Fruit fly (Drosophila melanogaster) whole organism, embryonic: ENCODE results near the gene CG2120.
A peak's percentile ranks its signal among the peaks of the same experiment; 100 is the strongest.

Experiments
- Ada2b ChIP-seq: fragments of 200-800 bp; sonication (Bioruptor generic); IDR thresholded peaks from 2 replicates; pipeline ENCODE4 v1.3.6; 2022; ENCODE audit warnings: missing biosample characterization, missing genetic modification characterization
- BEAF-32 ChIP-seq: fragments of 200-800 bp; sonication (Bioruptor generic); optimal IDR thresholded peaks from 3 replicates; lab custom pipeline; 2017; ENCODE audit warnings: missing biosample characterization, missing genetic modification characterization, mild to moderate bottlenecking, moderate library complexity, missing genetic modification reagents
- CG1024 ChIP-seq: fragments of 200-800 bp; sonication (Bioruptor generic); IDR thresholded peaks from 2 replicates; pipeline ENCODE4 v1.3.6; 2022; ENCODE audit warnings: missing biosample characterization, missing genetic modification characterization
- CG10431 ChIP-seq: fragments of 200-800 bp; sonication (Bioruptor generic); optimal IDR thresholded peaks from 3 replicates; lab custom pipeline; 2018; ENCODE audit warnings: missing biosample characterization, mild to moderate bottlenecking, missing genetic modification characterization
- CG10654 ChIP-seq: fragments of 200-800 bp; sonication (Bioruptor generic); optimal IDR thresholded peaks from 2 replicates; lab custom pipeline; 2016; ENCODE audit warnings: missing biosample characterization, missing genetic modification characterization
- CG11398 ChIP-seq: fragments of 200-800 bp; sonication (Bioruptor generic); optimal IDR thresholded peaks from 2 replicates; lab custom pipeline; 2016; ENCODE audit warnings: missing biosample characterization, missing genetic modification characterization
- CG15269 ChIP-seq: fragments of 200-800 bp; sonication (Bioruptor generic); optimal IDR thresholded peaks from 2 replicates; lab custom pipeline; 2018; ENCODE audit warnings: missing biosample characterization, mild to moderate bottlenecking, missing genetic modification characterization, moderate library complexity
- CG15514 ChIP-seq: fragments of 200-800 bp; sonication (Bioruptor generic); optimal IDR thresholded peaks from 3 replicates; lab custom pipeline; 2017; ENCODE audit warnings: missing biosample characterization, missing genetic modification characterization, mild to moderate bottlenecking, moderate library complexity, missing genetic modification reagents
- CG1603 ChIP-seq: fragments of 200-800 bp; sonication (Bioruptor generic); optimal IDR thresholded peaks from 2 replicates; lab custom pipeline; 2019; ENCODE audit warnings: missing biosample characterization, mild to moderate bottlenecking, missing genetic modification characterization, moderate library complexity
- CG2129 ChIP-seq: fragments of 200-800 bp; sonication (Bioruptor generic); IDR thresholded peaks from 2 replicates; pipeline ENCODE4 v1.3.6; 2022; ENCODE audit warnings: missing biosample characterization, missing genetic modification characterization; ENCODE audit not compliant: partially characterized antibody
- CG2199 ChIP-seq: fragments of 200-800 bp; sonication (Bioruptor generic); IDR thresholded peaks from 3 replicates; pipeline ENCODE4 v1.3.6; 2022; ENCODE audit warnings: missing biosample characterization, missing genetic modification characterization
- CG30431 ChIP-seq: fragments of 200-800 bp; sonication (Bioruptor generic); optimal IDR thresholded peaks from 2 replicates; lab custom pipeline; 2017; ENCODE audit warnings: missing biosample characterization, missing genetic modification characterization
- CG32767 ChIP-seq: fragments of 200-800 bp; sonication (Bioruptor generic); IDR thresholded peaks from 2 replicates; pipeline ENCODE4 v1.3.6; 2022; ENCODE audit warnings: missing biosample characterization, missing genetic modification characterization
- CG34376 ChIP-seq: fragments of 200-800 bp; sonication (Bioruptor generic); optimal IDR thresholded peaks from 2 replicates; lab custom pipeline; 2018; ENCODE audit warnings: missing biosample characterization, mild to moderate bottlenecking, missing genetic modification characterization
- CG3726 ChIP-seq: fragments of 200-800 bp; sonication (Bioruptor generic); IDR thresholded peaks from 3 replicates; pipeline ENCODE4, ENCODE4 v1.3.6; 2022; ENCODE audit warnings: missing biosample characterization, missing genetic modification characterization
- CG6654 ChIP-seq: fragments of 200-800 bp; sonication (Bioruptor generic); optimal IDR thresholded peaks from 2 replicates; lab custom pipeline; 2017; ENCODE audit warnings: missing biosample characterization, mild to moderate bottlenecking, missing genetic modification characterization
- CG6683 ChIP-seq: fragments of 200-800 bp; sonication (Bioruptor generic); optimal IDR thresholded peaks from 2 replicates; lab custom pipeline; 2017; ENCODE audit warnings: missing biosample characterization, mild to moderate bottlenecking, missing genetic modification characterization, missing genetic modification reagents
- CG6813 ChIP-seq: fragments of 200-800 bp; sonication (Bioruptor generic); optimal IDR thresholded peaks from 2 replicates; lab custom pipeline; 2017; ENCODE audit warnings: missing biosample characterization, missing genetic modification characterization, mild to moderate bottlenecking, moderate library complexity, missing genetic modification reagents
- CG7745 ChIP-seq: fragments of 200-800 bp; sonication (Bioruptor generic); optimal IDR thresholded peaks from 2 replicates; lab custom pipeline; 2018; ENCODE audit warnings: missing biosample characterization, mild to moderate bottlenecking, missing genetic modification characterization, moderate library complexity
- CG8290 ChIP-seq, 3 experiments: fragments of 200-800 bp; sonication (Bioruptor generic); optimal IDR thresholded peaks; 2 replicates each; lab custom pipeline; 2016 to 2019; ENCODE audit warnings: missing biosample characterization in 3 of 3, missing genetic modification characterization in 3 of 3, mild to moderate bottlenecking in 2 of 3, moderate library complexity in 1 of 3
- CG9797 ChIP-seq: fragments of 200-800 bp; sonication (Bioruptor generic); optimal IDR thresholded peaks from 3 replicates; lab custom pipeline; 2018; ENCODE audit warnings: missing biosample characterization, mild to moderate bottlenecking, missing genetic modification characterization
- CTCF ChIP-seq: fragments of 200-800 bp; sonication (Bioruptor generic); optimal IDR thresholded peaks from 2 replicates; lab custom pipeline; 2017; ENCODE audit warnings: missing biosample characterization, mild to moderate bottlenecking, missing genetic modification characterization, moderate library complexity
- Chrac-16 ChIP-seq: fragments of 200-800 bp; sonication (Bioruptor generic); optimal IDR thresholded peaks from 3 replicates; lab custom pipeline; 2016; ENCODE audit warnings: missing biosample characterization, missing genetic modification characterization
- Hey ChIP-seq: fragments of 200-800 bp; sonication (Bioruptor generic); optimal IDR thresholded peaks from 3 replicates; lab custom pipeline; 2018; ENCODE audit warnings: missing biosample characterization, mild to moderate bottlenecking, missing genetic modification characterization
- Hr39 ChIP-seq: fragments of >200 bp; optimal IDR thresholded peaks from 2 replicates; lab custom pipeline; 2017
- Sox100B ChIP-seq: fragments of 200-800 bp; sonication (Bioruptor generic); optimal IDR thresholded peaks from 3 replicates; lab custom pipeline; 2018; ENCODE audit warnings: missing biosample characterization, mild to moderate bottlenecking, missing genetic modification characterization
- Ssrp ChIP-seq: fragments of 200-800 bp; sonication (Bioruptor generic); optimal IDR thresholded peaks from 2 replicates; lab custom pipeline; 2018; ENCODE audit warnings: missing biosample characterization, mild to moderate bottlenecking, missing genetic modification characterization, moderate library complexity
- ab ChIP-seq: fragments of 200-800 bp; sonication (Bioruptor generic); optimal IDR thresholded peaks from 2 replicates; lab custom pipeline; 2016; ENCODE audit warnings: missing biosample characterization, missing genetic modification characterization
- abd-A ChIP-seq: fragments of 200-800 bp; sonication (Bioruptor generic); optimal IDR thresholded peaks from 3 replicates; lab custom pipeline; 2019; ENCODE audit warnings: missing biosample characterization, mild to moderate bottlenecking, missing genetic modification characterization, moderate library complexity
- ato ChIP-seq: fragments of 200-800 bp; sonication (Bioruptor generic); IDR thresholded peaks from 2 replicates; pipeline ENCODE4 v1.3.6; 2022; ENCODE audit warnings: missing biosample characterization, missing genetic modification characterization; ENCODE audit not compliant: partially characterized antibody
- crol ChIP-seq: fragments of 200-800 bp; sonication (Bioruptor generic); IDR thresholded peaks from 2 replicates; pipeline ENCODE4 v1.3.6; 2022; ENCODE audit warnings: missing biosample characterization, missing genetic modification characterization
- dimm ChIP-seq: fragments of 200-800 bp; sonication (Bioruptor generic); IDR thresholded peaks from 2 replicates; pipeline ENCODE4 v1.3.6; 2022; ENCODE audit warnings: missing biosample characterization, missing genetic modification characterization
- emc ChIP-seq: fragments of 200-800 bp; sonication (Bioruptor generic); optimal IDR thresholded peaks from 2 replicates; lab custom pipeline; 2016; ENCODE audit warnings: missing biosample characterization, missing genetic modification characterization
- exex ChIP-seq: fragments of 200-800 bp; sonication (Bioruptor generic); optimal IDR thresholded peaks from 4 replicates; lab custom pipeline; 2018; ENCODE audit warnings: missing biosample characterization, mild to moderate bottlenecking, missing genetic modification characterization, moderate library complexity
- fd64A ChIP-seq: fragments of 200-800 bp; sonication (Bioruptor generic); optimal IDR thresholded peaks from 3 replicates; lab custom pipeline; 2018; ENCODE audit warnings: missing biosample characterization, mild to moderate bottlenecking, missing genetic modification characterization
- fru ChIP-seq: fragments of >200 bp; optimal IDR thresholded peaks from 2 replicates; lab custom pipeline; 2017
- grau ChIP-seq: fragments of 200-800 bp; optimal IDR thresholded peaks from 3 replicates; lab custom pipeline; 2019; ENCODE audit warnings: missing biosample characterization, mild to moderate bottlenecking, missing genetic modification characterization, moderate library complexity
- lola ChIP-seq, 3 experiments: fragments of >200 bp in 2 of 3; fragments of 200-800 bp in 1 of 3; sonication (Bioruptor generic) in 1 of 3; optimal IDR thresholded peaks; 2 replicates each; lab custom pipeline; 2017 to 2019; ENCODE audit warnings: missing biosample characterization in 3 of 3, missing genetic modification characterization in 3 of 3, mild to moderate bottlenecking in 1 of 3, moderate library complexity in 1 of 3
- oc ChIP-seq: fragments of 200-800 bp; sonication (Bioruptor generic); optimal IDR thresholded peaks from 2 replicates; lab custom pipeline; 2018; ENCODE audit warnings: missing biosample characterization, mild to moderate bottlenecking, missing genetic modification characterization, moderate library complexity
- odd ChIP-seq: fragments of 200-800 bp; sonication (Bioruptor generic); optimal IDR thresholded peaks from 2 replicates; lab custom pipeline; 2017; ENCODE audit warnings: missing biosample characterization, mild to moderate bottlenecking, missing genetic modification characterization
- seq ChIP-seq: fragments of 200-800 bp; sonication (Bioruptor generic); IDR thresholded peaks from 2 replicates; pipeline ENCODE4 v1.3.6; 2022; ENCODE audit warnings: missing biosample characterization, missing genetic modification characterization
- sna ChIP-seq: fragments of 200-800 bp; sonication (Bioruptor generic); IDR thresholded peaks from 2 replicates; pipeline ENCODE4 v1.3.6; 2022; ENCODE audit warnings: missing biosample characterization, missing genetic modification characterization; ENCODE audit not compliant: partially characterized antibody
- stwl ChIP-seq: fragments of 200-800 bp; sonication (Bioruptor generic); optimal IDR thresholded peaks from 3 replicates; lab custom pipeline; 2018; ENCODE audit warnings: missing biosample characterization, mild to moderate bottlenecking, missing genetic modification characterization, moderate library complexity
- toy ChIP-seq: fragments of 200-800 bp; sonication (Bioruptor generic); IDR thresholded peaks from 2 replicates; pipeline ENCODE4 v1.3.6; 2022; ENCODE audit warnings: missing biosample characterization, missing genetic modification characterization
- twi ChIP-seq: fragments of 200-800 bp; optimal IDR thresholded peaks from 2 replicates; lab custom pipeline; 2019; ENCODE audit warnings: missing biosample characterization, mild to moderate bottlenecking, missing genetic modification characterization, moderate library complexity
- unc-4 ChIP-seq: fragments of 200-800 bp; sonication (Bioruptor generic); IDR thresholded peaks from 2 replicates; pipeline ENCODE4 v1.3.6; 2022; ENCODE audit warnings: missing biosample characterization, missing genetic modification characterization; ENCODE audit not compliant: partially characterized antibody
- unpg ChIP-seq: fragments of 200-800 bp; sonication (Bioruptor generic); optimal IDR thresholded peaks from 3 replicates; lab custom pipeline; 2018; ENCODE audit warnings: missing biosample characterization, mild to moderate bottlenecking, missing genetic modification characterization, moderate library complexity
- usp ChIP-seq: fragments of >200 bp; optimal IDR thresholded peaks from 2 replicates; lab custom pipeline; 2017; ENCODE audit warnings: missing biosample characterization, missing genetic modification characterization
- zen ChIP-seq: fragments of 200-800 bp; sonication (Bioruptor generic); optimal IDR thresholded peaks from 3 replicates; lab custom pipeline; 2018; ENCODE audit warnings: missing biosample characterization, mild to moderate bottlenecking, missing genetic modification characterization, moderate library complexity

CG2120 gene

dm6 chrX:8129204-8129997 is 6.2 kb upstream of the CG2120 start, which contains the start of gene CG2116 (continued):
- no peak for TF ChIP-seq toy (GFP tag; lab: Robert Waterston, UW)
- TF ChIP-seq grau (tag; lab: Kevin White, UChicago): no peak
- TF ChIP-seq unpg (GFP tag; lab: Kevin White, UChicago): no peak
- TF ChIP-seq abd-A (tag; lab: Kevin White, UChicago): no peak
- TF ChIP-seq zen (tag; lab: Kevin White, UChicago): no peak
- TF ChIP-seq crol (GFP tag; lab: Robert Waterston, UW): no peak
- no peak for TF ChIP-seq Ada2b
- TF ChIP-seq CG8290 (GFP tag; optimal IDR thresholded peaks at IDR 0.05; lab: Kevin White, UChicago): peak; percentile 22
- TF ChIP-seq CG8290 (tag; optimal IDR thresholded peaks at IDR 0.05; lab: Kevin White, UChicago): peak in 1 of 2 experiments; percentile 26
- TF ChIP-seq CG6654: no peak
- TF ChIP-seq odd (GFP tag; lab: Kevin White, UChicago): no peak
- no peak for TF ChIP-seq exex
- TF ChIP-seq stwl (tag; lab: Kevin White, UChicago): peak; percentile 18
- TF ChIP-seq CG7745: peak; percentile 90
- no peak for TF ChIP-seq usp (GFP tag; lab: Kevin White, UChicago)
- TF ChIP-seq Chrac-16 (GFP tag; lab: Kevin White, UChicago): no peak
- TF ChIP-seq Sox100B (GFP tag; lab: Kevin White, UChicago): no peak
- no peak for TF ChIP-seq CG34376 (GFP tag; lab: Kevin White, UChicago)
- peak; percentile 49 for TF ChIP-seq CG1603 (tag; lab: Kevin White, UChicago)
- TF ChIP-seq Hey (tag; lab: Kevin White, UChicago): no peak
- no peak for TF ChIP-seq ab (GFP tag; lab: Kevin White, UChicago)
- TF ChIP-seq CG1024 (GFP tag; lab: Robert Waterston, UW): no peak
- peak; percentile 63 for TF ChIP-seq ato (GFP tag; lab: Robert Waterston, UW)
- TF ChIP-seq CTCF (GFP tag; lab: Kevin White, UChicago): no peak
- peak; percentile 59 for TF ChIP-seq CG15514 (GFP tag; lab: Kevin White, UChicago)
- TF ChIP-seq dimm (GFP tag; lab: Robert Waterston, UW): no peak
- no peak for TF ChIP-seq CG32767 (GFP tag; lab: Robert Waterston, UW)
- TF ChIP-seq fd64A (GFP tag; lab: Kevin White, UChicago): no peak
- no peak for TF ChIP-seq CG15269 (tag; lab: Kevin White, UChicago)
- no peak for TF ChIP-seq Ssrp
- peak; percentile 67; the same call in 1 of the 2 replicates for TF ChIP-seq unc-4 (GFP tag; lab: Robert Waterston, UW)
- TF ChIP-seq CG30431: no peak
- peak; percentile 85 for TF ChIP-seq BEAF-32 (GFP tag; lab: Kevin White, UChicago)
- TF ChIP-seq lola (GFP tag; optimal IDR thresholded peaks at IDR 0.05; lab: Kevin White, UChicago): peak in 1 of 3 experiments; percentile 6
- TF ChIP-seq seq (GFP tag; lab: Robert Waterston, UW): no peak
- TF ChIP-seq CG6813 (GFP tag; lab: Kevin White, UChicago): no peak
- TF ChIP-seq CG10431: no peak
- TF ChIP-seq CG9797: peak; percentile 78
- TF ChIP-seq CG11398 (GFP tag; lab: Kevin White, UChicago): no peak
- 0 out of 2 replicates have a peak, but pooled peaks have one; percentile 30 for TF ChIP-seq sna (GFP tag; lab: Robert Waterston, UW)
- no peak for TF ChIP-seq CG10654 (GFP tag; lab: Kevin White, UChicago)
- no peak for TF ChIP-seq Hr39
- no peak for TF ChIP-seq CG6683 (GFP tag; lab: Kevin White, UChicago)
- no peak for TF ChIP-seq emc
- TF ChIP-seq CG2129 (GFP tag; lab: Robert Waterston, UW): 0 out of 2 replicates have a peak, but pooled peaks have one; percentile 43
- no peak for TF ChIP-seq CG3726 (GFP tag; lab: Robert Waterston, UW)
- TF ChIP-seq fru: no peak
- no peak for TF ChIP-seq twi (tag; lab: Kevin White, UChicago)
- no peak for TF ChIP-seq oc (tag; lab: Kevin White, UChicago)
- TF ChIP-seq CG2199 (GFP tag; lab: Robert Waterston, UW): no peak
